Worm (Caenorhabditis elegans): ENCODE data around the gene Y54G2A.72.
A peak's percentile ranks its signal among the peaks of the same experiment; 100 is the strongest.

Gene Y54G2A.72

DNA sequence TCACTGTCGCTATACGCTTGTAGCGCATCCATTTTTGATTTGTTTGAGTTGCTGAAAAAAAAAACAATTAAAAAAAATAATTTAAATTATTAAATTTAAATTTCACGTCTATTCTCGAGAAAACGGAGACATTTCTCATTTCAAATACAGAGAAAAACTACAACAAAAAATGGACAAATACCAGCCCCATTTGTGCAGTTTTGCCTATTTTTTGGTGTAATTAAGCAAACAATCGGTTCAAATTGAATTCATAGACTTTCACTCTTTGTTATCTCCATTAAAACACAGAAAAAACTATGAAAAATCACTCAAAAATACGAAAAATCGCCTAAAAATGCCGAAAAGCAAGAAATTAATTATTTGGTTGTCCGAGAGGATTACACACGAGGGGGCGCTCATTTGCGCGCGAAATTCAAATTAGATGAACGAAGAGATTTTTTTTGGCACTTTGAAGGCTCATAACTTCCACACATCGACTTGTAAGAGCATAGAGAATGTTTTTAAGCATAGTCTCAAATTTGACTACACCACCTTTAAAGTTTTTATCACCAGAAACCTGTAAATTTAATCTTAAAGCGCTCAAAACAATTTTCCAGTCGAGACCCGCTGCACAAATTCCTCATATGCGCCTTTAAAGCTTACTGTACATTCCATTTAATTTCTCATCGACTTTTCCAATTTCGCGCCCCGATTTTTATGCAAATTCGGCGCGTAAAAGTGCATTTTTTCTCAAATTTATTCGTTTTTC lies 5.0 kb downstream of the Y54G2A.72 start, which contains the start of gene Y54G2A.12 (continued):
- TF ChIP-seq F52B5.7 (tag; optimal IDR thresholded peaks at IDR 0.05) (no peak), F33H1.4 (GFP tag; IDR thresholded peaks at IDR 0.05) (peak; percentile 93), hlh-12 (tag; optimal IDR thresholded peaks at IDR 0.05) (no peak), lag-1 (GFP tag; IDR thresholded peaks at IDR 0.05) (no peak), fkh-3 (tag; optimal IDR thresholded peaks at IDR 0.05) (no peak), Y79H2A.3 (GFP tag; conservative IDR thresholded peaks at IDR 0.05) (0 out of 2 replicates have a peak, but pooled peaks have one; percentile 11), Y95B8A.8 (GFP tag; IDR thresholded peaks at IDR 0.05) (no peak), let-526 (GFP tag; IDR thresholded peaks at IDR 0.05) (no peak), nfya-2 (GFP tag; IDR thresholded peaks at IDR 0.05) (no peak), egl-44 (GFP tag; IDR thresholded peaks at IDR 0.05) (no peak), hsf-1 (GFP tag; IDR thresholded peaks at IDR 0.05) (peak; percentile 76), pha-4 (tag; optimal IDR thresholded peaks at IDR 0.05) (no peak), ceh-100 (GFP tag; IDR thresholded peaks at IDR 0.05) (0 out of 2 replicates have a peak, but pooled peaks have one; percentile 19), unc-130 (GFP tag; optimal IDR thresholded peaks at IDR 0.05) (peak; percentile 12), F22D6.2 (tag; optimal IDR thresholded peaks at IDR 0.05) (no peak), ztf-25 (GFP tag; IDR thresholded peaks at IDR 0.05) (no peak), zim-3 (tag; optimal IDR thresholded peaks at IDR 0.05) (no peak), F23B12.7 (tag; optimal IDR thresholded peaks at IDR 0.05; ENCODE audit: insufficient read depth) (no peak), lin-54 (GFP tag; optimal IDR thresholded peaks at IDR 0.05) (peak; percentile 89), B0019.2 (GFP tag; conservative IDR thresholded peaks at IDR 0.05) (no peak), lin-26 (GFP tag; IDR thresholded peaks at IDR 0.05) (no peak), tbx-9 (tag; optimal IDR thresholded peaks at IDR 0.05; ENCODE audit: borderline replicate concordance) (no peak), dpff-1 (tag; optimal IDR thresholded peaks at IDR 0.05) (no peak), nfyb-1 (GFP tag; IDR thresholded peaks at IDR 0.05) (0 out of 2 replicates have a peak, but pooled peaks have one; percentile 23), dox-1 (GFP tag; IDR thresholded peaks at IDR 0.05) (peak; percentile 83), ztf-22 (GFP tag; optimal IDR thresholded peaks at IDR 0.05) (no peak), hmg-1.2 (GFP tag; IDR thresholded peaks at IDR 0.05) (peak; percentile 44; the same call in 1 of the 2 replicates), die-1 (tag; optimal IDR thresholded peaks at IDR 0.05) (no peak), B0261.1 (tag; optimal IDR thresholded peaks at IDR 0.05) (no peak), nhr-27 (tag; optimal IDR thresholded peaks at IDR 0.05) (no peak), ceh-58 (GFP tag; IDR thresholded peaks at IDR 0.05) (no peak), T26A5.8 (tag; optimal IDR thresholded peaks at IDR 0.05) (no peak), ets-4 (GFP tag; optimal IDR thresholded peaks at IDR 0.05) (no peak), snpc-3.4 (tag; optimal IDR thresholded peaks at IDR 0.05) (peak; percentile 53), dpl-1 (GFP tag; optimal IDR thresholded peaks at IDR 0.05) (peak; percentile 69), Y67H2A.10 (GFP tag; conservative IDR thresholded peaks at IDR 0.05) (no peak), F57C9.4 (tag; optimal IDR thresholded peaks at IDR 0.05) (no peak), C17E4.6 (GFP tag; IDR thresholded peaks at IDR 0.05) (no peak), ceh-40 (GFP tag; IDR thresholded peaks at IDR 0.05) (no peak), madf-8 (GFP tag; conservative IDR thresholded peaks at IDR 0.05) (peak; percentile 88), pbrm-1 (GFP tag; IDR thresholded peaks at IDR 0.05) (0 out of 2 replicates have a peak, but pooled peaks have one; percentile 27), F57A8.1 (GFP tag; optimal IDR thresholded peaks at IDR 0.05) (no peak), bed-2 (GFP tag; IDR thresholded peaks at IDR 0.05) (no peak), atf-7 (tag; optimal IDR thresholded peaks at IDR 0.05) (no peak), C06A6.2 (GFP tag; conservative IDR thresholded peaks at IDR 0.05) (no peak), athp-1 (tag; optimal IDR thresholded peaks at IDR 0.05) (no peak), K11D2.4 (GFP tag; IDR thresholded peaks at IDR 0.05) (no peak), chd-7 (tag; optimal IDR thresholded peaks at IDR 0.05) (no peak)
